Worm (Caenorhabditis elegans): ENCODE measurements around the gene nas-31.

Gene nas-31

DNA sequence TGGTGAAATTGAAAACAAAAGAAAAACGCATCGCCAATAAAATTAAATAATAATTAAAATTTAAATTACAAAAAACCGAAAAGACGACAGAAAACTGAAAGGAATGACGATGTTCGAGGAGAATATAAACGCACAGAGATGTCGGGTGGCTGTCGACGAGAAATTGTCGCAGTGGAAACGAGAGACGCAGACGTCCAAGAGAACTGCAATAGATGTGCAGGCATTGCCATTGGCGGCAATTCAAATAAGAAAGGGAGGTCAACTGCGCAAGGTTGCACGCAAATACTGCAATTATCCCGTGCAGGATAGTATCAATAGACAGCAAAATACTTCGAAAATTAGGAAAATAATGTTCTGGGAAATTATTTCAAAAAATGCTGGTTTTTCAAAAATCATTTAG, 24.5 kb downstream of the nas-31 start (continued):
- TF ChIP-seq ztf-11 (tag; optimal IDR thresholded peaks at IDR 0.05) (peak; percentile 56 to 97), ceh-63 (GFP tag; optimal IDR thresholded peaks at IDR 0.05) (peak; percentile 89), lin-39 (tag; optimal IDR thresholded peaks at IDR 0.05) (peak; percentile 97), lin-14 (GFP tag; optimal IDR thresholded peaks at IDR 0.05) (peak; percentile 99), grh-1 (GFP tag; IDR thresholded peaks at IDR 0.05) (peak; percentile 99)

ce11 chrV:10897106-10897171, 24.7 kb downstream of the nas-31 start, which contains the start of gene sec-61.G:
sec-61.G (minus strand) TSS chrV:10897143.
- no peak for TF ChIP-seq dsc-1 (tag; optimal IDR thresholded peaks at IDR 0.05)
- TF ChIP-seq lin-39 (tag; optimal IDR thresholded peaks at IDR 0.05), result no peak
- no peak for TF ChIP-seq hlh-4 (tag; optimal IDR thresholded peaks at IDR 0.05)
- no peak for TF ChIP-seq unc-130 (tag; optimal IDR thresholded peaks at IDR 0.05)
- no peak for TF ChIP-seq efl-3 (GFP tag; optimal IDR thresholded peaks at IDR 0.05)
- no peak for TF ChIP-seq sup-37 (GFP tag; optimal IDR thresholded peaks at IDR 0.05)
- no peak for TF ChIP-seq dpl-1 (GFP tag; optimal IDR thresholded peaks at IDR 0.05)
- TF ChIP-seq xbp-1 (tag; optimal IDR thresholded peaks at IDR 0.05), result no peak

ce11 chrV:10896706-10897105, 24.9 kb downstream of the nas-31 start:
- TF ChIP-seq efl-1 (optimal IDR thresholded peaks at IDR 0.05), result no peak
- TF ChIP-seq efl-1 (GFP tag; optimal IDR thresholded peaks at IDR 0.05 in 1 of 2), result peak in 1 of 2 experiments; percentile 90
- no peak for TF ChIP-seq isw-1 (GFP tag; IDR thresholded peaks at IDR 0.05)

- TF ChIP-seq sup-37 (GFP tag; optimal IDR thresholded peaks at IDR 0.05), result no peak
- TF ChIP-seq nhr-11 (tag; optimal IDR thresholded peaks at IDR 0.05), result no peak
- TF ChIP-seq snu-23 (GFP tag; optimal IDR thresholded peaks at IDR 0.05), result no peak
- TF ChIP-seq ceh-90 (tag; optimal IDR thresholded peaks at IDR 0.05), result no peak
- TF ChIP-seq pax-3 (tag; optimal IDR thresholded peaks at IDR 0.05), result no peak
- no peak for TF ChIP-seq xbp-1 (tag; optimal IDR thresholded peaks at IDR 0.05)
- no peak for TF ChIP-seq dpl-1 (GFP tag; optimal IDR thresholded peaks at IDR 0.05)
- no peak for TF ChIP-seq F16B12.6 (tag; optimal IDR thresholded peaks at IDR 0.05)
- TF ChIP-seq elt-2 (tag; optimal IDR thresholded peaks at IDR 0.05), result peak; percentile 14
- peak; percentile 40 for TF ChIP-seq nhr-71 (tag; optimal IDR thresholded peaks at IDR 0.05)
- peak; percentile 12 to 20 for TF ChIP-seq lsy-2 (tag; optimal IDR thresholded peaks at IDR 0.05)
- peak; percentile 33 for TF ChIP-seq nhr-90 (tag; optimal IDR thresholded peaks at IDR 0.05; ENCODE audit: poor library complexity)
- no peak for TF ChIP-seq efl-1 (optimal IDR thresholded peaks at IDR 0.05)
- TF ChIP-seq efl-1 (GFP tag; optimal IDR thresholded peaks at IDR 0.05 in 1 of 2), result no peak
- TF ChIP-seq fos-1 (tag; optimal IDR thresholded peaks at IDR 0.05), result no peak
- no peak for TF ChIP-seq Y116A8C.19 (tag; optimal IDR thresholded peaks at IDR 0.05; ENCODE audit: borderline replicate concordance)
These were observed 25.4 kb downstream of the nas-31 start, which contains the start of gene F32D8.13 for ce11 chrV:10896295-10896694. F32D8.13 (minus strand) TSS chrV:10896543.

DNA sequence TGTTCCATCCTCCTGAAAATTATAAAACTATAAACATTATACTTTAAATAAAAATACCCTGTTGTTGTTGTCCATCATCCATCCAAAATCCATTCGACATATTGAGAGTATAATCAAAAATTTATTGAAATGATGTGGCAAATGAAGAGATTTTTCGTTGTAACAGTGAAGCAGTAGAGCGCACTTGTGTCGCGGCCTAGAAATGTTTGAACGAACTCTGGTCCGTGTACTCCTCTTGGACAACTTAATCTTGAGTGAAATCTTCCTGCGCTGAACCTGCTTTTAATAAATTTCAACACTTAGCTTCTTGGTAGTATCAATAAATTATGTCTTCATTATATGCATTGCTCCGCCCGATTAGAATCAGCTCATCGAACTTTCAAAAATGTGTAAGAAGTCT, 27.0 kb downstream of the nas-31 start, which contains the start of the genes F32D8.14 and F32D8.5:
Gene F32D8.14, minus strand, starts transcription at position 188 of the 400 bp plus-strand sequence.
Gene F32D8.5, plus strand, starts transcription at position 200 of the 400 bp plus-strand sequence.
- peak; percentile 65 for TF ChIP-seq C04F5.9 (tag; optimal IDR thresholded peaks at IDR 0.05)
- peak; percentile 94 for TF ChIP-seq nhr-71 (tag; optimal IDR thresholded peaks at IDR 0.05)
- TF ChIP-seq lsy-2 (tag; optimal IDR thresholded peaks at IDR 0.05), result peak; percentile 87 to 89
- peak; percentile 93 for TF ChIP-seq lin-14 (GFP tag; optimal IDR thresholded peaks at IDR 0.05)
- TF ChIP-seq ztf-4 (tag; optimal IDR thresholded peaks at IDR 0.05), result peak; percentile 82
- peak; percentile 46; the same call in 1 of the 2 replicates for TF ChIP-seq mab-9 (GFP tag; IDR thresholded peaks at IDR 0.05)
- peak in 1 of 6 experiments; percentile 77 for TF ChIP-seq elt-3 (tag; optimal IDR thresholded peaks at IDR 0.05)
- TF ChIP-seq jun-1 (tag; optimal IDR thresholded peaks at IDR 0.05), result peak; percentile 56
- TF ChIP-seq nhr-76 (tag; optimal IDR thresholded peaks at IDR 0.05), result no peak
- TF ChIP-seq xbp-1 (tag; optimal IDR thresholded peaks at IDR 0.05), result peak; percentile 88
- peak; percentile 16 for TF ChIP-seq sup-37 (GFP tag; optimal IDR thresholded peaks at IDR 0.05)
- no peak for TF ChIP-seq unc-30 (tag; optimal IDR thresholded peaks at IDR 0.05)
- TF ChIP-seq tbx-2 (tag; optimal IDR thresholded peaks at IDR 0.05), result peak; percentile 90
- no peak for TF ChIP-seq aha-1 (tag; optimal IDR thresholded peaks at IDR 0.05)
- peak; percentile 83 to 87 for TF ChIP-seq efl-1 (optimal IDR thresholded peaks at IDR 0.05)
- peak; percentile 82 to 98 for TF ChIP-seq efl-1 (GFP tag; optimal IDR thresholded peaks at IDR 0.05 in 1 of 2)
- TF ChIP-seq nhr-77 (tag; optimal IDR thresholded peaks at IDR 0.05), result peak; percentile 67
- peak in 1 of 2 experiments; percentile 72 for TF ChIP-seq mdl-1 (tag; optimal IDR thresholded peaks at IDR 0.05)
- no peak for TF ChIP-seq fkh-10 (GFP tag; optimal IDR thresholded peaks at IDR 0.05)
- no peak for TF ChIP-seq nhr-12 (tag; optimal IDR thresholded peaks at IDR 0.05)
- TF ChIP-seq tlp-1 (tag; optimal IDR thresholded peaks at IDR 0.05), result no peak
- TF ChIP-seq lin-13 (GFP tag; optimal IDR thresholded peaks at IDR 0.05), result peak; percentile 75
- peak; percentile 93 for TF ChIP-seq snu-23 (GFP tag; optimal IDR thresholded peaks at IDR 0.05)
- TF ChIP-seq rnt-1 (tag; optimal IDR thresholded peaks at IDR 0.05), result peak; percentile 98
- no peak for TF ChIP-seq ama-1 (optimal IDR thresholded peaks at IDR 0.05)
- TF ChIP-seq aly-2 (tag; optimal IDR thresholded peaks at IDR 0.05), result peak; percentile 4
- TF ChIP-seq isw-1 (GFP tag; IDR thresholded peaks at IDR 0.05), result peak; percentile 61
- TF ChIP-seq C16A3.4 (tag; optimal IDR thresholded peaks at IDR 0.05), result peak; percentile 88
- no peak for TF ChIP-seq efl-3 (GFP tag; optimal IDR thresholded peaks at IDR 0.05)
- peak; percentile 85 for TF ChIP-seq sox-4 (tag; optimal IDR thresholded peaks at IDR 0.05)

Data from whole organism, L1 larva.